Fruit fly (Drosophila melanogaster) whole organism, prepupa: ENCODE data around the gene ara.
A peak's percentile ranks its signal among the peaks of the same experiment; 100 is the strongest.

Experiments used
- Blimp-1 ChIP-seq: fragments of 200-800 bp; sonication (Bioruptor generic); optimal IDR thresholded peaks from 3 replicates; lab custom pipeline; 2017; ENCODE audit warnings: missing biosample characterization, missing genetic modification characterization, mild to moderate bottlenecking, moderate library complexity, missing genetic modification reagents
- CG32006 ChIP-seq: fragments of 200-800 bp; sonication (Bioruptor generic); optimal IDR thresholded peaks from 3 replicates; lab custom pipeline; 2017; ENCODE audit warnings: missing biosample characterization, mild to moderate bottlenecking, missing genetic modification characterization
- CG3919 ChIP-seq: fragments of 200-800 bp; sonication (Bioruptor generic); optimal IDR thresholded peaks from 3 replicates; lab custom pipeline; 2016; ENCODE audit warnings: missing biosample characterization, missing genetic modification characterization
- CG8319 ChIP-seq: fragments of 200-800 bp; sonication (Bioruptor generic); optimal IDR thresholded peaks from 3 replicates; lab custom pipeline; 2016; ENCODE audit warnings: missing biosample characterization, missing genetic modification characterization
- CG9139 ChIP-seq: fragments of 200-800 bp; sonication (Bioruptor generic); optimal IDR thresholded peaks from 3 replicates; lab custom pipeline; 2017; ENCODE audit warnings: missing biosample characterization, mild to moderate bottlenecking, missing genetic modification characterization
- Hr4 ChIP-seq: fragments of 200-800 bp; sonication (Bioruptor generic); optimal IDR thresholded peaks from 3 replicates; lab custom pipeline; 2016; ENCODE audit warnings: missing biosample characterization, missing genetic modification characterization
- Met ChIP-seq: fragments of 200-800 bp; sonication (Bioruptor generic); optimal IDR thresholded peaks from 3 replicates; lab custom pipeline; 2016; ENCODE audit warnings: missing biosample characterization, missing genetic modification characterization
- OdsH ChIP-seq: fragments of 200-800 bp; sonication (Bioruptor generic); optimal IDR thresholded peaks from 3 replicates; lab custom pipeline; 2016; ENCODE audit warnings: missing biosample characterization, missing genetic modification characterization
- lz ChIP-seq: fragments of 200-800 bp; sonication (Bioruptor generic); optimal IDR thresholded peaks from 3 replicates; lab custom pipeline; 2016; ENCODE audit warnings: missing biosample characterization, missing genetic modification characterization

dm6 chr3L:12587218-12587797 is 6.8 kb downstream of the ara start:
- no peak for TF ChIP-seq CG9139 (GFP tag; lab: Kevin White, UChicago)
- TF ChIP-seq Met, result no peak
- TF ChIP-seq CG8319 (GFP tag; lab: Kevin White, UChicago), result no peak
- TF ChIP-seq lz (GFP tag; lab: Kevin White, UChicago), result no peak
- no peak for TF ChIP-seq Blimp-1 (GFP tag; lab: Kevin White, UChicago)
- no peak for TF ChIP-seq CG3919 (GFP tag; lab: Kevin White, UChicago)
- TF ChIP-seq CG32006 (GFP tag; lab: Kevin White, UChicago), result peak; percentile 45
- no peak for TF ChIP-seq OdsH (GFP tag; lab: Kevin White, UChicago)
- no peak for TF ChIP-seq Hr4
